Fruit fly (Drosophila melanogaster): ENCODE data around the gene Srrm234.

The Srrm234 gene

DNA sequence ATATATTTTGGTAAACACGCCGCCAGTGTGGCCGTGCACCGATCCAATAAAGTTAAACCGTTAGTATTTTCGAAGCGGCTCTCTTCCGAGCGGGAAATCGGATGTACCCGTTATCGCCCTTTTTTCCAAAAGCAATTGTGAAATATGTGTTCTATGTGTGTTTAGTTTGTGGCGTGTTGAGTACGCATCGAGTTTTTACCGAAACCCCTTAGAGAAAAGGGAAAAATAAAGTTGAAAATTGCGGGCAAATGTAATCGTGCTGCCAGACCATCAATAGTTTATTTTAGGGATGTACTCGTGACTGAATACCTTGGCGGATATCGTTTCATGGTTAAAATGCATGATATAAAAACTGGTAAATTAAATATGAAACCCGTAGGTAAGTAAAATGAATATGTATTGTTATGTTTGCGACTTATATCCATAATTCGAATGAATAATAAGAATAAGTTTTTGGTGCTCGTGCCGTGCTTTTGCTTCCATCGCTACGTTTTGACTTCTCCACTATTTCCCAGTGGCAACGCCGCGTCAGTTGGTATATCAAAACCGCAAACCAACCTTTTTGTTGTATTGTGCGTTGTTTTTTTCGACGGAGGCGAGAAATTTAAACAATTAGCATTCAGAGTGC, 25.6 kb downstream of the Srrm234 start, which contains the start of the genes Mettl2 and Bgb:
TSS of gene Mettl2 (minus strand) at position 51 of the 628 bp plus-strand sequence.
TSS of gene Bgb (plus strand) at position 527 of the 628 bp plus-strand sequence.
- peak; percentile 77 for TF ChIP-seq CG17801 (GFP tag; optimal IDR thresholded peaks at IDR 0.05; ENCODE audit: partially characterized antibody)

DNA sequence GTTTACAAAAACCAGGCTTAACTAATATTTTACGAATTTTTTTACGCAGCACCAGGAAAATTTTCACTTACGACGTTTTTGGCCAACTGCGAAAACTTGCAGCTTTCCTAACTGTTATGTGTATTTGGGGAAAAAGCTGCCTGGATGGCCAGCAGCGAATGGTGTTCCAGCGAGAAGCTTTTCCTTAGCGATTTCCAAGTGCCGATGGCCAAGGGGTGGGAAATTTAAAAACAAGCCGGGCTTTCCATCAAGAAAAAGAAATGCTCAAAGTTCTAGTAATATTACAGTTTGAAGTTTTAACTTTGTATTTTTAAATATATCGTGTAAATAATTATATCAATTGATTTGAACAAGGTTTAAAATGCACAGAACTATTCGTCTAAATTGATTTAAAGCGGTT, 27.2 kb downstream of the Srrm234 start, which contains the start of gene nSyb:
TSS of gene nSyb (minus strand) at position 101 of the 400 bp plus-strand sequence.
- no peak for TF ChIP-seq CG17801 (GFP tag; optimal IDR thresholded peaks at IDR 0.05; ENCODE audit: partially characterized antibody)

DNA sequence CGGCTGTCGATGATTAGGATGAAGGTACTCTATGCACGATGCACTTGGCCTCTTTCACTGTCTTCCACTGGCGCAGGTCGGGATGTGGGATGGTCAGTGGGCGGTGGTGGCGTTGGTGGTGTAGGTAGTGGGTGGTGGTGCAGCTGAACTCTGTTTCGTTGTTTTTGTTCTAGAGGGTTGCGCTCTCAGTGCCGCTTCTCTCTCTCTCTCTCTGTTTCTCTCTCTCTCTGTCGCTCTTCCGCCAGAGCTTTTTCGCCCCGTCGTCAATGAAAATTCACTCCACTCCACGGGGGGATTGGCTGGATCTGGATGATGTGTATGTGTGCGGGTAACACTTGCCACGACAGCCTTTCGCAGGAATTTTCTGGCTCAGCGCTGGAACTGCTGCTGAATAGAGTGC, 28.0 kb downstream of the Srrm234 start:
- TF ChIP-seq CG17801 (GFP tag; optimal IDR thresholded peaks at IDR 0.05; ENCODE audit: partially characterized antibody), result no peak

DNA sequence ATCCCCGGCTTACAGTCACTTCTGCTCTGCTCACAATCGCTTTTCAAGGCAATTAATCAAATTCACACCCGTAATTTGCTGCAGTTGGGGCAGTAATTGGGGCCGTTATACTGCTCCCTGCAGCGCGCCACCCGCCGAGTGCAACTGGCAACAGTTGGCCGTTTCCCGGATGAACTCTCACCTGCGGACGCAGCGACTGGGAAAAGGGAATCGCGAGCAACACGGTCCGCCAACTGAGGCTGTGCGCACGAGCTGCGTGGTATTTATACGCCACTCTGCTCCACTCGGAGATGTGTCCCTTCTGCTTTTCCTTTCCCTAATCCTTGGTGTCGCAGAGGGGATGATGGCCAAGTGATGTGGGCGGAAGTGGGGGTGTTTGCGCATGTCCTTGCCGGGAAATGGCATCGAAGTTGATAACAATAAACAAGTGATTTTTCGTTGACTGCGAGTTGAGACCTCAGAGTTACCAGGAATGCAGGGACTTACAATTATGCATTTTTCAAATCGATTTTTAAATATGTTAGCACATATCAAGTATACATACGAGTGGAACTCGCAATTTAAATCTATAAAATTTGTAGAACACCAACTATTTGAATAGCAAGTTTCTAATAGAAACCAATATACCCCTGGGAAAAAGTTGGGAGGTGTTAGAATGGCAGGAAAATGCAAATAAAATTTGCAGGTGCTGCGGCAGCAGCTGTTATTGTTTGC, 35.6 kb downstream of the Srrm234 start, which contains the start of gene GC:
TSS of gene GC (minus strand) at position 238 of the 714 bp plus-strand sequence.
- TF ChIP-seq CG17801 (GFP tag; optimal IDR thresholded peaks at IDR 0.05; ENCODE audit: partially characterized antibody), result no peak

DNA sequence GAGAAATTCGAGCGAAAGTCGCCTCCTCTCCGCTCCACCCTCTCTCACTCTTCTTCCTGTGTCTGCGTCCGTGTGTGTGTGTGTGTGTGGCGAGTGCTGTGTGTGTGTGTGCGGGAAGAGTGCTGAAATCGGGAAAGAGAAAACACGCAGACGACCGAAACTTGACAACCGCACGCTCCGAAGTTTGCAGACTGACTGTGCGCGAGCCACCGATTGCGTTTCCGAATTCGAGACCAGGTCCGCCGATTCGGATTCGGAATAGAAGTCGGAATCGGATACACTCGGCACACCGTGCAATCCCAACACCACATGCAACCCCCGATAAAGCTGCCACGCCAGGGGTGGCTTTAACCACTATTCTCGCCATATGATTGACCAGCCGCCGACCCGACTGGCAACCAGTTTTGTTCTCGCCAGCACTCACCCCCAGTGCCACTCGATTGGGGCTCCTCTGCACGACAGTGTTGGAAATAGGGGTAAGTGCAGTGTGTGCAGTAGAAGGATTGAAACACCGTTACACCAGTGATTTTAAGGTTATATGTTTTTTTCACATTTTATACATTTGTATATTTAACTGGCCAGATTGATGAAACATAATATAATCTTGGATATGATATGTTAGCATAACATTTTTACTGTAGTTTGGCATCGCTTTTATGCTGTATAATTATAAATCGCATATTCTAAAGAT, 36.5 kb downstream of the Srrm234 start, which contains the start of gene CG13928:
TSS of gene CG13928 (minus strand) at position 202 of the 691 bp plus-strand sequence.
- TF ChIP-seq CG17801 (GFP tag; optimal IDR thresholded peaks at IDR 0.05; ENCODE audit: partially characterized antibody), result no peak

DNA sequence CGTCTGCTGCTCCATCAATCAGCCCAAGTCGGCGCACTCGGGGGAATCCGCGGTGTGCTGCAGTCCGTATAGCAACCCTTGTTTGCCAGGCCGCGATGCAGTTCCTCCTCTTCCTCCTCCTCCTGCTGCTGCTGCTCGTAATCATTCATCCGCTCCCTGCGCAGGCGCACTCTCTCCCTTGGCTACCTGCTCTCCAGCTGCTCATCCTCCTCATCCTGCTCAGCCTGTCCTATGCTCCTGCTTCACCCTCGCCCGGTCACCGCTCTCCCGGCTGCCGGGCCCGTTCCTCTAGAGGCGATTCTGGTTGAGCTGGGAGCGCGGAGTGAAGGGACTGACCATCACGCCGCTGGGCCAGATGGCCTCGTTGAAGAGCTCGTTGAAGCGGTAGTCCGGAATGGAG, 37.9 kb downstream of the Srrm234 start:
- TF ChIP-seq CG17801 (GFP tag; optimal IDR thresholded peaks at IDR 0.05; ENCODE audit: partially characterized antibody), result no peak

DNA sequence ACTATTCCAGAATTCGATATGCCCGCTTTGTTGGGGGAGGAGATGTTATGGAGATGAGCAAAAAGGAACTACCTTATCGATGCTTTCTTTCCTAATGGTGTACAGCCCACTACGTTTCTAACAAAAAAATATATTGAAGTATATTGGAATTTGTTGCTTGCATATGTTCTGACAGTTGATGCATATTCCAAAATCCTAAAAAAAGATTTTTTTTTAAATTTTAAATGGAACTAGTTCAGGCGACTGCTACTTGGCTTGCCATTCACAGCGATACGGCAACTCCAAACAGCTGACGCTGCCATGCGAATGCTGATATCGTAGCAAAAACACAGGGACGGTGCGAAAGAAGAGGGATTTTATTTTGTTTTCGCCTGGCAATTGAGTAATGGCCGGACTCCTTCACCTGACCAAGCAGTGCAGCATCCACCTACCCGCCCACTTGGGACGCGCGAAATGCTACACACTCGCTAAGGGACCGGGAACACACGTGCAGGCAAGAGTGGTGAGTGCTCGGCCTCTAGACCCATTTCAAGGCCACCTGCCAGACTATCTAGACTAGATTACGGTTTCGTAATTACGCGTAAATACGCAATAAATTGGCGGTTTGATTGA, 46.6 kb downstream of the Srrm234 start, which contains the start of the genes CG13926, ABCB7 and CG33230:
TSS of gene CG13926 (minus strand) at position 43 of the 612 bp plus-strand sequence.
TSS of gene ABCB7 (plus strand) at position 299 of the 612 bp plus-strand sequence.
TSS of gene CG33230 (plus strand) at position 299 of the 612 bp plus-strand sequence.
- peak; percentile 39 for TF ChIP-seq CG17801 (GFP tag; optimal IDR thresholded peaks at IDR 0.05; ENCODE audit: partially characterized antibody)

DNA sequence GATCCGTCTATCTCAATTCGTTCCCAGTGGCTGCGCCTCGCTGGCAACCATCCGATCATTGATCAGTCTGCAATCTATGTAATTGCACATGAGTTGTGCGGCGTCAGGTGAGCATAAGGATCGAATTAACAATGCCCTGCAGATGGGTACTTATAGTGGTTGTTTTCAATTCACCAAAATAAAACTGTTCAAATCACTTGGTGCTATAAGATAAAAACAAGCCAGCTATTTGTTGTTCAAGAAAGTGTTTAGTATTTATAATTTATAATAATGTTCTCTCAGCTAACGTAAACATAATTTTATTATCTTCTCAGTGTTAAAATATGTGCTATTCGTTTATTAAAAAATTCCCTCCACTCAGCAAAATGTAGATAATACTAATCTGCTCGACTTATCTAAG, 49.2 kb downstream of the Srrm234 start, which contains the start of gene CG12105:
TSS of gene CG12105 (minus strand) at position 101 of the 400 bp plus-strand sequence.
- no peak for TF ChIP-seq CG17801 (GFP tag; optimal IDR thresholded peaks at IDR 0.05; ENCODE audit: partially characterized antibody)

DNA sequence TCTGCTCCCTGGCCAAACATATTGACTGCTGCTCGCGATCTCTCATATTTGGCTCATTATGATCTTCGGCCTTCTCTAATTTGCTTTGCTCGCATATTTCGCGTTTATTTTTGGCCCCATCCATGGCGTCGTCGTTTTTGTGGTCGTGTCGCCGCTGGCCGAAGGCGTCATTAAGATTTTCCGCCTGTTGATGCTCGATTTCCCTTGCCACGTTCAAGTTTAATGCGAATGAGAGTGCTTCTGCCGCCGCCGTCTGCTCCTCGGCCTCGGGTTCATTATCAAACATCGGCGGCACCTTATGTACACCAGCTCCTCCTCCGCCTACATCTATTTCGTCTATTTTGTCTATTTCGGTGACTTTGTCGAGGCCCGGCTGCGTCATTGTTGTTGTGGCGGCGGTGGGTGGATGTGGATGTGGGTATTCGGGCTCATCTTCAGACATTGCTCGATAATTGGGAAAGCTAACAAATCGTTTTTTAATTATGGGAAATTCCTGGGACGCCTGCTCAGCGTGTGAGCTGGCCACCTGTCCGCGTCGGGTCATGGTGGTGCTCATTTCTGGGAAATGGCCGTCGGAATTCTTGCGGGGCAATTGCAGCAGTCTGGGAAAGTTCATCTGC, 50.3 kb downstream of the Srrm234 start:
- no peak for TF ChIP-seq CG17801 (GFP tag; optimal IDR thresholded peaks at IDR 0.05; ENCODE audit: partially characterized antibody)

DNA sequence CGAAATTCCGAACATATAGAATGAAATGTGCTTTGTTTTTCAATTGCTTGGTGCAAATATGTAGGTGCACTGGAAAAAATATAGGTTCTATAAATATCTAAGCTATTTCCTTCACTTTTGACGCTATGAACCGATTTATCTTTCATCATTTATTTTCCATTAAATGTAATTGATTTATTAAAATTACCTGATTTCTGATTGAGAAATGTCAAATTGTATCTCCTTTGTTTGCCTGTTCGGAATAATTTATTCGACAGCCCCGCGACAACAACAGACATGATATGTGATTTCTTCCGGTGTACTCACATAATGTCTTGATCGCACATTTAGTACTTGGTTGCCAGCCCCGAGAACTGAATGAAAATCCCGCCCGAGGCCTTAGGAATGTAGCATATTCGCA, 55.3 kb downstream of the Srrm234 start:
- no peak for TF ChIP-seq CG17801 (GFP tag; optimal IDR thresholded peaks at IDR 0.05; ENCODE audit: partially characterized antibody)

All from ovary, adult (tissue).